Worm (Caenorhabditis elegans) whole organism, L2 larva: ENCODE data around the gene C53C11.1.
A peak's percentile ranks its signal among the peaks of the same experiment; 100 is the strongest.

ENCODE experiments used
- F13H6.1 ChIP-seq: sonication (generic microtip); optimal IDR thresholded peaks from 2 replicates; lab custom pipeline; 2016; ENCODE audit warnings: missing genetic modification characterization, missing compliant biosample characterization
- R02D3.7 ChIP-seq: fragments of 150-350 bp; optimal IDR thresholded peaks from 2 replicates; lab custom pipeline; 2014; ENCODE audit warnings: missing biosample characterization, missing genetic modification characterization
- Y55F3AM.14 ChIP-seq: fragments of 200-800 bp; sonication (Bioruptor generic); optimal IDR thresholded peaks from 2 replicates; lab custom pipeline; 2018; ENCODE audit warnings: mild to moderate bottlenecking, missing genetic modification characterization, missing compliant biosample characterization
- alr-1 ChIP-seq: fragments of 150-350 bp; optimal IDR thresholded peaks from 2 replicates; lab custom pipeline; 2014; ENCODE audit warnings: missing biosample characterization, missing genetic modification characterization
- aly-2 ChIP-seq: fragments of 150-350 bp; optimal IDR thresholded peaks from 2 replicates; lab custom pipeline; 2014; ENCODE audit warnings: missing biosample characterization, missing genetic modification characterization
- ama-1 ChIP-seq: fragments of 150-350 bp; optimal IDR thresholded peaks from 2 replicates; lab custom pipeline; 2018; ENCODE audit warnings: inconsistent platforms
- ceh-16 ChIP-seq: fragments of 150-350 bp; optimal IDR thresholded peaks from 2 replicates; lab custom pipeline; 2014; ENCODE audit warnings: missing biosample characterization, missing genetic modification characterization
- ceh-82 ChIP-seq: fragments of 150-350 bp; optimal IDR thresholded peaks from 2 replicates; lab custom pipeline; 2014; ENCODE audit warnings: missing biosample characterization, missing genetic modification characterization
- dmd-4 ChIP-seq: sonication (generic microtip); optimal IDR thresholded peaks from 2 replicates; lab custom pipeline; 2017; ENCODE audit warnings: missing biosample characterization, missing genetic modification characterization
- egl-27 ChIP-seq: sonication (generic microtip); optimal IDR thresholded peaks from 3 replicates; lab custom pipeline; 2017; ENCODE audit warnings: missing biosample characterization, missing genetic modification reagents, missing genetic modification characterization
- elt-3 ChIP-seq: sonication (generic microtip); optimal IDR thresholded peaks from 2 replicates; lab custom pipeline; 2017; ENCODE audit warnings: missing biosample characterization, missing genetic modification characterization
- fos-1 ChIP-seq: fragments of 150-350 bp; optimal IDR thresholded peaks from 2 replicates; lab custom pipeline; 2014; ENCODE audit warnings: missing biosample characterization, missing genetic modification characterization
- lin-11 ChIP-seq: fragments of 150-350 bp; sonication (generic microtip); optimal IDR thresholded peaks from 2 replicates; lab custom pipeline; 2014; ENCODE audit warnings: missing biosample characterization, missing genetic modification characterization, inconsistent platforms, mixed read lengths
- lin-13 ChIP-seq: fragments of 150-350 bp; optimal IDR thresholded peaks from 2 replicates; lab custom pipeline; 2014; ENCODE audit warnings: missing biosample characterization, missing genetic modification reagents, missing genetic modification characterization
- lin-39 ChIP-seq: fragments of 150-350 bp; optimal IDR thresholded peaks from 2 replicates; lab custom pipeline; 2014; ENCODE audit warnings: missing biosample characterization, missing genetic modification reagents, missing genetic modification characterization
- lsy-2 ChIP-seq, 2 experiments: fragments of 150-350 bp in 1 of 2; sonication (generic microtip) in 1 of 2; optimal IDR thresholded peaks; 2 replicates each; lab custom pipeline; 2014 to 2017; ENCODE audit warnings: missing biosample characterization in 2 of 2, missing genetic modification characterization in 2 of 2
- nhr-10 ChIP-seq: sonication (generic microtip); optimal IDR thresholded peaks from 2 replicates; lab custom pipeline; 2017; ENCODE audit warnings: missing biosample characterization, missing genetic modification characterization
- nhr-12 ChIP-seq: fragments of 150-350 bp; optimal IDR thresholded peaks from 2 replicates; lab custom pipeline; 2014; ENCODE audit warnings: missing biosample characterization, missing genetic modification characterization
- nhr-129 ChIP-seq: fragments of 150-350 bp; optimal IDR thresholded peaks from 2 replicates; lab custom pipeline; 2014; ENCODE audit warnings: missing biosample characterization, missing genetic modification characterization
- nhr-21 ChIP-seq: fragments of 150-350 bp; optimal IDR thresholded peaks from 2 replicates; lab custom pipeline; 2014; ENCODE audit warnings: missing biosample characterization, missing genetic modification characterization
- nhr-23 ChIP-seq: fragments of 150-350 bp; optimal IDR thresholded peaks from 2 replicates; lab custom pipeline; 2014; ENCODE audit warnings: missing biosample characterization, missing genetic modification reagents, missing genetic modification characterization
- nhr-237 ChIP-seq: fragments of 150-350 bp; optimal IDR thresholded peaks from 2 replicates; lab custom pipeline; 2014; ENCODE audit warnings: missing biosample characterization, missing genetic modification characterization
- nhr-25 ChIP-seq: fragments of 150-350 bp; sonication (generic microtip); optimal IDR thresholded peaks from 3 replicates; lab custom pipeline; 2014; ENCODE audit warnings: missing biosample characterization, missing genetic modification characterization
- nhr-6 ChIP-seq: fragments of 150-350 bp; optimal IDR thresholded peaks from 2 replicates; lab custom pipeline; 2014; ENCODE audit warnings: missing biosample characterization, missing genetic modification characterization
- nhr-77 ChIP-seq: fragments of 150-350 bp; optimal IDR thresholded peaks from 2 replicates; lab custom pipeline; 2014; ENCODE audit warnings: missing biosample characterization, missing genetic modification characterization
- sem-4 ChIP-seq: fragments of 150-350 bp; optimal IDR thresholded peaks from 2 replicates; lab custom pipeline; 2014; ENCODE audit warnings: missing biosample characterization, missing genetic modification reagents, missing genetic modification characterization
- skn-1 ChIP-seq: sonication (generic microtip); optimal IDR thresholded peaks from 2 replicates; lab custom pipeline; 2017; ENCODE audit warnings: missing biosample characterization, missing genetic modification characterization
- sma-3 ChIP-seq: sonication (generic microtip); optimal IDR thresholded peaks from 2 replicates; lab custom pipeline; 2016; ENCODE audit warnings: missing genetic modification reagents, missing genetic modification characterization, missing compliant biosample characterization
- sma-9 ChIP-seq, 2 experiments: fragments of 150-350 bp in 1 of 2; sonication (generic microtip) in 1 of 2; optimal IDR thresholded peaks; 2 replicates each; lab custom pipeline; 2014 to 2016; ENCODE audit warnings: missing genetic modification characterization in 2 of 2, mild to moderate bottlenecking in 1 of 2, missing biosample characterization in 1 of 2, missing compliant biosample characterization in 1 of 2, missing genetic modification reagents in 1 of 2, moderate library complexity in 1 of 2
- unc-39 ChIP-seq: fragments of 150-350 bp; optimal IDR thresholded peaks from 2 replicates; lab custom pipeline; 2014; ENCODE audit warnings: missing biosample characterization, missing genetic modification characterization
- unc-55 ChIP-seq: fragments of 150-350 bp; sonication (generic microtip); optimal IDR thresholded peaks from 3 replicates; lab custom pipeline; 2014; ENCODE audit warnings: missing biosample characterization, missing genetic modification reagents, missing genetic modification characterization
- unc-62 ChIP-seq: fragments of 150-350 bp; optimal IDR thresholded peaks from 2 replicates; lab custom pipeline; 2014; ENCODE audit warnings: missing biosample characterization, missing genetic modification reagents, missing genetic modification characterization
- ztf-1 ChIP-seq: fragments of 200-800 bp; sonication (Bioruptor generic); conservative IDR thresholded peaks from 2 replicates; pipeline ENCODE4 v1.3.6; 2022; ENCODE audit warnings: missing genetic modification characterization, missing compliant biosample characterization
- ztf-11 ChIP-seq: sonication (generic microtip); optimal IDR thresholded peaks from 2 replicates; lab custom pipeline; 2017; ENCODE audit warnings: missing biosample characterization, missing genetic modification characterization

Gene C53C11.1

ce11 chrX:17378996-17379395 is 38.4 kb downstream of the C53C11.1 start:
- TF ChIP-seq alr-1 (tag; lab: Kevin White, UChicago) (no peak), fos-1 (tag; lab: Kevin White, UChicago) (peak; percentile 38)

- TF ChIP-seq nhr-25 (tag; lab: Kevin White, UChicago) (no peak), lin-13 (no peak), nhr-6 (tag; lab: Kevin White, UChicago) (no peak), R02D3.7 (tag; lab: Kevin White, UChicago) (no peak), nhr-77 (tag; lab: Kevin White, UChicago) (no peak)
These were observed 39.1 kb downstream of the C53C11.1 start, which contains the start of gene F10D7.10 for ce11 chrX:17379675-17380074. TSS of gene F10D7.10 (minus strand) at chrX:17379775.

ce11 chrX:17381975-17382374 is 41.4 kb downstream of the C53C11.1 start, which contains the start of gene F10D7.4:
TSS of gene F10D7.4 (minus strand) at chrX:17382075.
- TF ChIP-seq lin-39 (tag; lab: Kevin White, UChicago) (no peak), sem-4 (tag; lab: Kevin White, UChicago) (no peak), elt-3 (tag; lab: Kevin White, UChicago) (no peak)

- TF ChIP-seq ama-1 (lab: Kevin White, UChicago) (no peak), nhr-12 (tag; lab: Kevin White, UChicago) (no peak), sem-4 (tag; lab: Kevin White, UChicago) (no peak), egl-27 (tag; lab: Kevin White, UChicago) (no peak), skn-1 (tag; lab: Kevin White, UChicago) (no peak), alr-1 (tag; lab: Kevin White, UChicago) (no peak), F13H6.1 (no peak), fos-1 (tag; lab: Kevin White, UChicago) (no peak), ztf-1 (no peak), sma-3 (no peak), nhr-23 (no peak), lin-13 (no peak), unc-55 (GFP tag; lab: Kevin White, UChicago) (no peak), unc-62 (GFP tag; lab: Kevin White, UChicago) (no peak), lin-39 (tag; lab: Kevin White, UChicago) (no peak), sma-9 (GFP tag; optimal IDR thresholded peaks at IDR 0.05; lab: Kevin White, UChicago) (no peak), sma-9 (tag; optimal IDR thresholded peaks at IDR 0.05; lab: Kevin White, UChicago) (no peak)
These were observed 43.8 kb downstream of the C53C11.1 start for ce11 chrX:17384343-17384742.

ce11 chrX:17385102-17385501 is 44.5 kb downstream of the C53C11.1 start:
- peak; percentile 83 for TF ChIP-seq nhr-129 (tag; lab: Kevin White, UChicago)
- TF ChIP-seq nhr-10 (tag; lab: Kevin White, UChicago) = no peak

- TF ChIP-seq dmd-4 (tag; lab: Kevin White, UChicago) = no peak
- TF ChIP-seq nhr-237 (tag; lab: Kevin White, UChicago) = no peak
- TF ChIP-seq sem-4 (tag; lab: Kevin White, UChicago) = no peak
- no peak for TF ChIP-seq nhr-21 (tag; lab: Kevin White, UChicago)
- TF ChIP-seq, all 48 proteins: peak for 0
These were observed 45.5 kb downstream of the C53C11.1 start for ce11 chrX:17386130-17386529.

- TF ChIP-seq alr-1 (tag; lab: Kevin White, UChicago) (no peak), nhr-10 (tag; lab: Kevin White, UChicago) (no peak), ceh-16 (tag; lab: Kevin White, UChicago) (no peak), Y55F3AM.14 (GFP tag; lab: Kevin White, UChicago) (no peak), lin-11 (tag; lab: Kevin White, UChicago) (no peak), sma-3 (no peak), unc-39 (tag; lab: Kevin White, UChicago) (no peak), nhr-23 (no peak), ztf-11 (tag; lab: Kevin White, UChicago) (no peak), nhr-237 (tag; lab: Kevin White, UChicago) (no peak), ztf-1 (no peak), nhr-21 (tag; lab: Kevin White, UChicago) (no peak), aly-2 (no peak), ceh-82 (tag; lab: Kevin White, UChicago) (no peak), lsy-2 (tag; optimal IDR thresholded peaks at IDR 0.05; lab: Kevin White, UChicago) (no peak), elt-3 (tag; lab: Kevin White, UChicago) (no peak)
These were observed 49.9 kb downstream of the C53C11.1 start for ce11 chrX:17390531-17390930.
